Fruit fly (Drosophila melanogaster): ENCODE measurements around the gene Rac1.

dm6 chr3L:1280890-1281622, 21.4 kb downstream of the Rac1 start:
- TF ChIP-seq EcR (GFP tag; optimal IDR thresholded peaks at IDR 0.05): no peak
- no peak for TF ChIP-seq CG34367 (tag; optimal IDR thresholded peaks at IDR 0.05)
- no peak for TF ChIP-seq CG17806 (tag; optimal IDR thresholded peaks at IDR 0.05)
- no peak for TF ChIP-seq gl (tag; optimal IDR thresholded peaks at IDR 0.05)
- TF ChIP-seq CG12605 (GFP tag; IDR thresholded peaks at IDR 0.05): no peak
- TF ChIP-seq Pif1A (GFP tag; optimal IDR thresholded peaks at IDR 0.05): no peak
- no peak for TF ChIP-seq CG13204 (GFP tag; optimal IDR thresholded peaks at IDR 0.05)
- no peak for TF ChIP-seq Pif1B (GFP tag; optimal IDR thresholded peaks at IDR 0.05)
- no peak for TF ChIP-seq CG8159 (tag; optimal IDR thresholded peaks at IDR 0.05)
- TF ChIP-seq CG4496 (GFP tag; IDR thresholded peaks at IDR 0.05): no peak
